Worm (Caenorhabditis elegans) whole organism, L4 larva: ENCODE measurements around the gene F21C10.10.

Experiments used
- aly-2 ChIP-seq: sonication (generic microtip); optimal IDR thresholded peaks from 2 replicates; lab custom pipeline; 2018; ENCODE audit warnings: missing biosample characterization, missing genetic modification characterization
- ama-1 ChIP-seq: fragments of 150-350 bp; optimal IDR thresholded peaks from 2 replicates; lab custom pipeline; 2014; ENCODE audit warnings: inconsistent platforms, mixed read lengths
- ceh-62 ChIP-seq: sonication (generic microtip); optimal IDR thresholded peaks from 2 replicates; lab custom pipeline; 2017; ENCODE audit warnings: missing biosample characterization, missing genetic modification characterization
- ceh-82 ChIP-seq: sonication (generic microtip); optimal IDR thresholded peaks from 2 replicates; lab custom pipeline; 2017; ENCODE audit warnings: missing biosample characterization, missing genetic modification characterization
- daf-16 ChIP-seq, 3 experiments: sonication (generic microtip); optimal IDR thresholded peaks; 2 replicates each; lab custom pipeline; 2016 to 2017; ENCODE audit warnings: missing genetic modification characterization in 3 of 3, missing genetic modification reagents in 3 of 3, mild to moderate bottlenecking in 2 of 3, missing compliant biosample characterization in 2 of 3, missing biosample characterization in 1 of 3, moderate library complexity in 1 of 3
- lim-7 ChIP-seq: fragments of 200-800 bp; sonication (Bioruptor generic); IDR thresholded peaks from 2 replicates; pipeline ENCODE4 v1.3.6; 2022; ENCODE audit warnings: missing genetic modification characterization, missing compliant biosample characterization
- mxl-2 ChIP-seq: fragments of 200-800 bp; sonication (Bioruptor generic); conservative IDR thresholded peaks from 2 replicates; pipeline ENCODE4 v1.3.6; 2022; ENCODE audit warnings: missing genetic modification reagents, missing genetic modification characterization, missing compliant biosample characterization
- nhr-11 ChIP-seq: fragments of 150-350 bp; optimal IDR thresholded peaks from 2 replicates; lab custom pipeline; 2014; ENCODE audit warnings: missing biosample characterization, missing genetic modification characterization
- nhr-237 ChIP-seq: sonication (generic microtip); optimal IDR thresholded peaks from 2 replicates; lab custom pipeline; 2017; ENCODE audit warnings: missing biosample characterization, missing genetic modification characterization
- snpc-4 ChIP-seq: fragments of 150-350 bp; optimal IDR thresholded peaks from 2 replicates; lab custom pipeline; 2014; ENCODE audit warnings: missing biosample characterization, missing genetic modification characterization

DNA sequence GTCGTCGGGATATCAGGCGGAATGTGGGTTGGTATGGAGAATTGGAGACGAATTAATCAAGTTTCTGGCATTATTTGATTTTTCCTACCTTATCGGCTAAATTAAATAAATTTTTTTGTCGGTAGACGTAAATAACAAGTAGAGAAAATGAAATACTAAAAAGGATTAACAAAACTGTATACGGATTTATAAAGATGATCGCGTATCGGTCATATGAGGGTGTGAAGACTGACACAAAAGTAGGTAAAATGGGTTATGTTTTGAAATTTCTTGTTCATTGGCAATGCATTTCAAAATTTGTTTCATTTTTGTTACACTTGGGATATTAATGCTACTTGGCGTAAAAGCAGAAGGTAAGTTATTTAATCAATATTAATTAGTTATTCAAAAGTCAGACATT lies 36.6 kb upstream of the F21C10.10 start, which contains the start of the genes C25E10.16 and C25E10.13:
- TF ChIP-seq nhr-11 (tag; lab: Kevin White, UChicago) (no peak), aly-2 (tag; lab: Kevin White, UChicago) (no peak), snpc-4 (tag; lab: Kevin White, UChicago) (no peak), daf-16 (GFP tag; optimal IDR thresholded peaks at IDR 0.05; lab: Kevin White, UChicago) (no peak), daf-16 (tag; optimal IDR thresholded peaks at IDR 0.05; lab: Kevin White, UChicago) (no peak), ceh-82 (tag; lab: Kevin White, UChicago) (no peak), ama-1 (lab: Kevin White, UChicago) (no peak), mxl-2 (GFP tag; lab: Robert Waterston, UW) (no peak), ceh-62 (no peak), nhr-237 (no peak), lim-7 (GFP tag; lab: Robert Waterston, UW) (no peak)
